Worm (Caenorhabditis elegans) whole organism, late embryonic: Measurements from ENCODE around the gene F15E6.5.

Experiments used
- C38D4.7 ChIP-seq: fragments of 200-800 bp; sonication (Bioruptor generic); optimal IDR thresholded peaks from 2 replicates; lab custom pipeline; 2018; ENCODE audit warnings: mild to moderate bottlenecking, missing genetic modification characterization, moderate library complexity, missing compliant biosample characterization
- ahr-1 ChIP-seq: sonication (generic microtip); optimal IDR thresholded peaks from 2 replicates; lab custom pipeline; 2016; ENCODE audit warnings: missing genetic modification characterization, missing compliant biosample characterization
- ama-1 ChIP-seq: fragments of 150-350 bp; optimal IDR thresholded peaks from 2 replicates; lab custom pipeline; 2014
- ceh-19 ChIP-seq: fragments of 200-800 bp; sonication (Bioruptor generic); optimal IDR thresholded peaks from 2 replicates; lab custom pipeline; 2018; ENCODE audit warnings: mild to moderate bottlenecking, missing genetic modification characterization, missing compliant biosample characterization
- ceh-6 ChIP-seq: fragments of 200-800 bp; sonication (Bioruptor generic); optimal IDR thresholded peaks from 2 replicates; lab custom pipeline; 2018; ENCODE audit warnings: mild to moderate bottlenecking, missing genetic modification characterization, missing compliant biosample characterization
- che-1 ChIP-seq: sonication (generic microtip); optimal IDR thresholded peaks from 2 replicates; lab custom pipeline; 2016; ENCODE audit warnings: mild to moderate bottlenecking, missing genetic modification characterization, missing compliant biosample characterization
- dmd-4 ChIP-seq: sonication (generic microtip); optimal IDR thresholded peaks from 2 replicates; lab custom pipeline; 2016; ENCODE audit warnings: borderline replicate concordance, missing genetic modification characterization, missing compliant biosample characterization
- elt-2 ChIP-seq: sonication (generic microtip); optimal IDR thresholded peaks from 2 replicates; lab custom pipeline; 2016; ENCODE audit warnings: missing genetic modification reagents, missing genetic modification characterization, missing compliant biosample characterization
- ets-4 ChIP-seq: sonication (generic microtip); optimal IDR thresholded peaks from 2 replicates; lab custom pipeline; 2016; ENCODE audit warnings: missing genetic modification characterization, missing compliant biosample characterization
- lim-6 ChIP-seq: sonication (generic microtip); optimal IDR thresholded peaks from 2 replicates; lab custom pipeline; 2016; ENCODE audit warnings: missing genetic modification characterization, missing compliant biosample characterization
- pha-4 ChIP-seq: fragments of 150-350 bp; optimal IDR thresholded peaks from 2 replicates; lab custom pipeline; 2018; ENCODE audit warnings: missing biosample characterization, missing genetic modification reagents, missing genetic modification characterization
- pqm-1 ChIP-seq: sonication (generic microtip); optimal IDR thresholded peaks from 2 replicates; lab custom pipeline; 2016; ENCODE audit warnings: missing genetic modification characterization, missing compliant biosample characterization
- syd-9 ChIP-seq: sonication (generic microtip); optimal IDR thresholded peaks from 2 replicates; lab custom pipeline; 2016; ENCODE audit warnings: mild to moderate bottlenecking, missing genetic modification characterization, moderate library complexity, missing compliant biosample characterization
- unc-86 ChIP-seq: sonication (generic microtip); optimal IDR thresholded peaks from 2 replicates; lab custom pipeline; 2016; ENCODE audit warnings: missing genetic modification characterization, missing compliant biosample characterization

- TF ChIP-seq pha-4 (tag; lab: Kevin White, UChicago) (no peak), unc-86 (tag; lab: Kevin White, UChicago) (no peak), ahr-1 (no peak), C38D4.7 (GFP tag; lab: Kevin White, UChicago) (no peak), dmd-4 (tag; lab: Kevin White, UChicago) (no peak), ama-1 (lab: Kevin White, UChicago) (no peak), elt-2 (no peak), syd-9 (tag; lab: Kevin White, UChicago) (no peak), ceh-6 (GFP tag; lab: Kevin White, UChicago) (no peak), lim-6 (tag; lab: Kevin White, UChicago) (no peak), ets-4 (tag; lab: Kevin White, UChicago) (no peak), ceh-19 (GFP tag; lab: Kevin White, UChicago) (no peak), che-1 (tag; lab: Kevin White, UChicago) (no peak), pqm-1 (tag; lab: Kevin White, UChicago) (no peak)
Observed at ce11 chrIV:4267320-4267719, 22.0 kb upstream of the F15E6.5 start, which contains the start of gene F36A4.4.
